Worm (Caenorhabditis elegans): Measurements from ENCODE around the gene rcs-1.

Gene rcs-1

DNA sequence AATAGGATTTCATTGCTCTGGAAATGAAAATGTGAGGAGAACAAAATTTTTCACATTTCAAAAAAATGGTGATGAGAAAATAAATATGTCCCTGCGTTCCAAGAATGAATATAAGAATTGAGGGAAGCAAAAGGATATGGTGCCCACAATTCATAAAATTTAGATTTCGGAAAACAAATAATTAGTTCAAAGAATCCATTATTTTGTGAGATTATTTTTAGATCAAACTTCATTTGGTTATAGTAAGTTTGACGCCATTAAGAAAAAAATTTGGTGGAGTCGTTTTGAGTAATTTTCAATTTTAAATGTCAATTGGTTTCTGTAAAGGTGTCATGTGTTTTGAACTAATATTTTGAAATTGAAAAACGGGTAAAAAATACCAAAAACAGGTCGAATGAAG lies 28.0 kb downstream of the rcs-1 start:
- no peak for TF ChIP-seq ZK337.2 (GFP tag; IDR thresholded peaks at IDR 0.05)
- TF ChIP-seq spr-3 (GFP tag; optimal IDR thresholded peaks at IDR 0.05): no peak
- TF ChIP-seq aha-1 (tag): peak; percentile 91
- no peak for TF ChIP-seq snpc-1.2 (GFP tag; IDR thresholded peaks at IDR 0.05)
- no peak for TF ChIP-seq fkh-10 (GFP tag; optimal IDR thresholded peaks at IDR 0.05)

DNA sequence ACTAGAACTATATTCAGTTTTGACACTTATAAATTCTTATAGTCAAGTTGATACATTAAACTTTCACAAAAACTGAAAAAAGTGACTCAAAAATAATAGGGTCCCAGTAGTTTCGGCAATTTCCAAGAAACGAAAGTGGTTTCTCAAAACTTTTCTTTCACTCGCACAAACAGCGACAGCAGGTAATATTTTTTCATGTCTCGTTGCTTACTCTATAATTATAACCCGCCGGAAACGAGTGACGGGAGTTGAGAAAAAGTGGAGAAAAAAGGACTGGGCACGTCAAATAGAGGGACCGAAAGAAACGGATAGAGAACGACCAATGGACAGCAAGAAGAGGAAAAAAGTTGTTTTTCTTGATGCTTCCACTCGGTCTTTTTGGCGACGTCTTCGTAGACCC lies 28.4 kb downstream of the rcs-1 start:
- no peak for TF ChIP-seq D1046.2 (GFP tag; IDR thresholded peaks at IDR 0.05)
- TF ChIP-seq nhr-6 (tag; optimal IDR thresholded peaks at IDR 0.05): no peak
- no peak for TF ChIP-seq lsy-2 (tag; optimal IDR thresholded peaks at IDR 0.05)
- TF ChIP-seq mes-2 (tag; optimal IDR thresholded peaks at IDR 0.05; ENCODE audit: poor library complexity, severe bottlenecking): no peak
- TF ChIP-seq zfp-3 (GFP tag; conservative IDR thresholded peaks at IDR 0.05): no peak
- peak in 1 of 2 experiments; percentile 50 for TF ChIP-seq unc-62 (GFP tag; optimal IDR thresholded peaks at IDR 0.05 in 1 of 2)
- TF ChIP-seq unc-62 (tag; optimal IDR thresholded peaks at IDR 0.05): no peak

DNA sequence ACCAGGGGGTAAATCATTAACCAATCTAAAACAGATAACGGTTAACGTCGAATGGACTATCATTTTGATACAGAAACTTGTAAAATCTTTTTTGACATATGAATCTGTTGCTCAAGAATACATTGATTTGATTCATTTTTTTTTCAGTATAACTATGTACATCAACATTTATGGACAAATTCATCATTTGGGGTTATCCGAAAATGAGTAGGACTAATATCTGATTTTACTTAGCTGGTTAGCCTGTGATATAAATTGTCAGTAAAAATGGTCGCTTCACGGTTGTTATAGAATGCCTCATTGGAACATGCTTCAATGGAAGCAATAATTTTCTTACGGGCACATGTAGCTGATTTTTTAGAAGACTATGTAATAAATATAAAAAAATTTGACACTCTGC lies 30.7 kb downstream of the rcs-1 start:
- TF ChIP-seq sdz-12 (GFP tag; optimal IDR thresholded peaks at IDR 0.05): no peak
- peak in 1 of 2 experiments; percentile 95 for TF ChIP-seq unc-62 (GFP tag; optimal IDR thresholded peaks at IDR 0.05 in 1 of 2)
- no peak for TF ChIP-seq unc-62 (tag; optimal IDR thresholded peaks at IDR 0.05)

DNA sequence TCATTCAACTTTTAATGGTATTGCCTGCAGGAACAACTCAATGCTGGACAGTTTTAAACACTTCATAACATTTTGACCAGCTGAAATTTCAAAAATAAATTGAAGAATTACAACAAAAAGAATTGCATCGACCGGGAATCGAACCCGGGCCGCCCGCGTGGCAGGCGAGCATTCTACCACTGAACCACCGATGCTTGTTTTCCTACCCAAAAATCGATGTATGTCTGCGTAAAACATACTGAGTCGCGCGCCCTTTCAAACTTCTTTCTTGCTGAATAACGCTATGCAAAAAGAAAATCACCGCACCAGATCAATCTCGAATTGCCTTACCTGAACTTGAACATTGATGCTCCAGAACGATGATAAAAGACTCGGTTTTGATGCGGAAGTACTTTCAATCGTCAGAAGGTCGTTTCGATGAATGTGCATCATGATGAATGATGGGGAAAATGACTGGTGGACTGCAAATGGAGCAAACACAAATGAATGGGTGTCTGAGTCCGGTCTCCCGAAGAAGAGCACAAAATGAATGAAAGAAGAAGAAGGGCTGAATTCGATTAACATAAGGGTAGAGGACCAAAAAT lies 31.5 kb downstream of the rcs-1 start, which contains the start of gene R04E5.7:
TSS of gene R04E5.7 (minus strand) at position 564 of the 584 bp plus-strand sequence.
- TF ChIP-seq mep-1 (tag; optimal IDR thresholded peaks at IDR 0.05) (peak; percentile 57), egl-43 (GFP tag; IDR thresholded peaks at IDR 0.05) (peak; percentile 82), lsy-2 (tag; optimal IDR thresholded peaks at IDR 0.05) (peak in 1 of 2 experiments; percentile 42), jun-1 (tag; optimal IDR thresholded peaks at IDR 0.05) (no peak), mxl-2 (GFP tag; conservative IDR thresholded peaks at IDR 0.05) (no peak), Y75B8A.6 (GFP tag; IDR thresholded peaks at IDR 0.05) (0 out of 2 replicates have a peak, but pooled peaks have one; percentile 53), tra-1 (GFP tag; IDR thresholded peaks at IDR 0.05) (peak; percentile 33; the same call in 1 of the 2 replicates), ctbp-1 (GFP tag; IDR thresholded peaks at IDR 0.05) (peak; percentile 52; the same call in 1 of the 2 replicates), pqm-1 (tag; optimal IDR thresholded peaks at IDR 0.05) (no peak), daf-19 (GFP tag; conservative IDR thresholded peaks at IDR 0.05) (0 out of 2 replicates have a peak, but pooled peaks have one; percentile 16), dve-1 (tag; optimal IDR thresholded peaks at IDR 0.05; ENCODE audit: insufficient read depth) (peak; percentile 48), mxl-3 (GFP tag; optimal IDR thresholded peaks at IDR 0.05) (peak; percentile 34), fos-1 (tag; optimal IDR thresholded peaks at IDR 0.05) (no peak), Y48G9A.11 (GFP tag; IDR thresholded peaks at IDR 0.05) (peak; percentile 16; the same call in 1 of the 2 replicates), lim-7 (GFP tag; IDR thresholded peaks at IDR 0.05) (peak; percentile 64; the same call in 1 of the 2 replicates), lin-38 (GFP tag; IDR thresholded peaks at IDR 0.05) (peak; percentile 62), ama-1 (optimal IDR thresholded peaks at IDR 0.05) (no peak), F26F4.8 (GFP tag; conservative IDR thresholded peaks at IDR 0.05) (no peak), sdz-12 (GFP tag; optimal IDR thresholded peaks at IDR 0.05) (no peak), F44E2.7 (GFP tag; IDR thresholded peaks at IDR 0.05) (0 out of 2 replicates have a peak, but pooled peaks have one; percentile 42), unc-130 (GFP tag; optimal IDR thresholded peaks at IDR 0.05) (no peak), mdl-1 (tag; optimal IDR thresholded peaks at IDR 0.05) (peak in 1 of 2 experiments; percentile 20), vab-7 (GFP tag; IDR thresholded peaks at IDR 0.05) (peak; percentile 57; the same call in 1 of the 2 replicates), ceh-20 (GFP tag; IDR thresholded peaks at IDR 0.05) (no peak), nhr-237 (tag; optimal IDR thresholded peaks at IDR 0.05) (no peak), hlh-30 (tag; optimal IDR thresholded peaks at IDR 0.05; ENCODE audit: insufficient read depth) (peak; percentile 65), nhr-6 (tag; optimal IDR thresholded peaks at IDR 0.05) (no peak), nhr-48 (tag; optimal IDR thresholded peaks at IDR 0.05) (no peak), ceh-44 (GFP tag; IDR thresholded peaks at IDR 0.05) (peak; percentile 83), spr-1 (tag; optimal IDR thresholded peaks at IDR 0.05) (no peak), aha-1 (tag) (peak; percentile 38), daf-16 (GFP tag; optimal IDR thresholded peaks at IDR 0.05) (no peak), daf-16 (tag; optimal IDR thresholded peaks at IDR 0.05) (peak; percentile 66), madf-9 (GFP tag; conservative IDR thresholded peaks at IDR 0.05) (peak; percentile 59; the same call in 1 of the 2 replicates), unc-62 (GFP tag; optimal IDR thresholded peaks at IDR 0.05 in 1 of 2) (peak in 1 of 2 experiments; percentile 91), unc-62 (tag; optimal IDR thresholded peaks at IDR 0.05) (no peak), saeg-2 (GFP tag; IDR thresholded peaks at IDR 0.05) (no peak)
